Worm (Caenorhabditis elegans): Measurements from ENCODE around the gene ifa-4.

The ifa-4 gene

ce11 chrX:4947749-4948148 is 32.0 kb upstream of the ifa-4 start, which contains the start of gene tyra-3:
TSS of gene tyra-3 (plus strand) at chrX:4948049.
- TF ChIP-seq ceh-8 (GFP tag; optimal IDR thresholded peaks at IDR 0.05) (no peak), lin-15B (tag; optimal IDR thresholded peaks at IDR 0.05) (no peak), mef-2 (tag; optimal IDR thresholded peaks at IDR 0.05) (no peak), F16B12.6 (tag; optimal IDR thresholded peaks at IDR 0.05) (no peak), hlh-17 (GFP tag; optimal IDR thresholded peaks at IDR 0.05; ENCODE audit: borderline replicate concordance) (no peak), pag-3 (tag; optimal IDR thresholded peaks at IDR 0.05; ENCODE audit: borderline replicate concordance, insufficient read depth) (no peak), hpl-2 (GFP tag; optimal IDR thresholded peaks at IDR 0.05) (no peak), elt-3 (tag; optimal IDR thresholded peaks at IDR 0.05) (no peak), ces-1 (GFP tag; optimal IDR thresholded peaks at IDR 0.05) (no peak)

- TF ChIP-seq lin-14 (GFP tag; optimal IDR thresholded peaks at IDR 0.05) (peak; percentile 21), nhr-71 (tag; optimal IDR thresholded peaks at IDR 0.05) (no peak), fkh-10 (GFP tag; optimal IDR thresholded peaks at IDR 0.05) (peak; percentile 71)
Observed at ce11 chrX:4938990-4939389, 23.2 kb upstream of the ifa-4 start.

- TF ChIP-seq pqm-1 (tag; optimal IDR thresholded peaks at IDR 0.05): no peak
- TF ChIP-seq lin-14 (GFP tag; optimal IDR thresholded peaks at IDR 0.05): peak; percentile 77
- TF ChIP-seq rnt-1 (tag; optimal IDR thresholded peaks at IDR 0.05): no peak
- TF ChIP-seq unc-86 (tag; optimal IDR thresholded peaks at IDR 0.05): peak; percentile 21
- peak; percentile 21 for TF ChIP-seq fkh-8 (tag; optimal IDR thresholded peaks at IDR 0.05)
Observed at ce11 chrX:4932964-4933363, 17.2 kb upstream of the ifa-4 start.

- no peak for TF ChIP-seq nhr-85 (tag)
- no peak for TF ChIP-seq dpl-1 (GFP tag; optimal IDR thresholded peaks at IDR 0.05)
- TF ChIP-seq mdl-1 (tag; optimal IDR thresholded peaks at IDR 0.05): no peak
- no peak for TF ChIP-seq snu-23 (GFP tag; optimal IDR thresholded peaks at IDR 0.05)
- no peak for TF ChIP-seq zip-4 (GFP tag; optimal IDR thresholded peaks at IDR 0.05)
- TF ChIP-seq fos-1 (tag; optimal IDR thresholded peaks at IDR 0.05): no peak
- no peak for TF ChIP-seq nhr-19 (GFP tag; conservative IDR thresholded peaks at IDR 0.05)
- TF ChIP-seq efl-1 (optimal IDR thresholded peaks at IDR 0.05): no peak
- TF ChIP-seq efl-1 (GFP tag; optimal IDR thresholded peaks at IDR 0.05 in 1 of 2): peak in 1 of 2 experiments; percentile 26
- no peak for TF ChIP-seq ceh-63 (GFP tag; optimal IDR thresholded peaks at IDR 0.05)
- TF ChIP-seq lin-14 (GFP tag; optimal IDR thresholded peaks at IDR 0.05): peak; percentile 54
Observed at ce11 chrX:4932023-4932422, 16.2 kb upstream of the ifa-4 start.

ce11 chrX:4929657-4930056 is 13.9 kb upstream of the ifa-4 start, which contains the start of gene mct-4:
TSS of gene mct-4 (minus strand) at chrX:4929757.
- TF ChIP-seq nhr-71 (tag; optimal IDR thresholded peaks at IDR 0.05) (no peak), rnt-1 (tag; optimal IDR thresholded peaks at IDR 0.05) (no peak), dsc-1 (tag; optimal IDR thresholded peaks at IDR 0.05) (no peak), fkh-10 (GFP tag; optimal IDR thresholded peaks at IDR 0.05) (no peak)

- TF ChIP-seq C16A3.4 (tag; optimal IDR thresholded peaks at IDR 0.05): no peak
- no peak for TF ChIP-seq elt-3 (tag; optimal IDR thresholded peaks at IDR 0.05)
- TF ChIP-seq ceh-88 (GFP tag; IDR thresholded peaks at IDR 0.05): no peak
- TF ChIP-seq hlh-4 (tag; optimal IDR thresholded peaks at IDR 0.05): no peak
- no peak for TF ChIP-seq nhr-77 (tag; optimal IDR thresholded peaks at IDR 0.05)
- no peak for TF ChIP-seq ceh-8 (GFP tag; optimal IDR thresholded peaks at IDR 0.05)
- no peak for TF ChIP-seq ztf-11 (tag; optimal IDR thresholded peaks at IDR 0.05)
- TF ChIP-seq unc-130 (tag; optimal IDR thresholded peaks at IDR 0.05): no peak
- TF ChIP-seq F16B12.6 (tag; optimal IDR thresholded peaks at IDR 0.05): no peak
- no peak for TF ChIP-seq nhr-28 (tag; optimal IDR thresholded peaks at IDR 0.05)
- TF ChIP-seq mdl-1 (tag; optimal IDR thresholded peaks at IDR 0.05): no peak
- TF ChIP-seq rnt-1 (tag; optimal IDR thresholded peaks at IDR 0.05): no peak
- no peak for TF ChIP-seq dsc-1 (tag; optimal IDR thresholded peaks at IDR 0.05)
- TF ChIP-seq lsy-2 (tag; optimal IDR thresholded peaks at IDR 0.05): no peak
- TF ChIP-seq lin-39 (tag; optimal IDR thresholded peaks at IDR 0.05): no peak
- no peak for TF ChIP-seq elt-2 (tag; optimal IDR thresholded peaks at IDR 0.05)
- no peak for TF ChIP-seq egl-27 (tag; optimal IDR thresholded peaks at IDR 0.05)
- no peak for TF ChIP-seq ceh-63 (GFP tag; optimal IDR thresholded peaks at IDR 0.05)
Observed at ce11 chrX:4928118-4928517, 12.3 kb upstream of the ifa-4 start.
